Fruit fly (Drosophila melanogaster): Measurements from ENCODE around the gene phu.

Gene phu

DNA sequence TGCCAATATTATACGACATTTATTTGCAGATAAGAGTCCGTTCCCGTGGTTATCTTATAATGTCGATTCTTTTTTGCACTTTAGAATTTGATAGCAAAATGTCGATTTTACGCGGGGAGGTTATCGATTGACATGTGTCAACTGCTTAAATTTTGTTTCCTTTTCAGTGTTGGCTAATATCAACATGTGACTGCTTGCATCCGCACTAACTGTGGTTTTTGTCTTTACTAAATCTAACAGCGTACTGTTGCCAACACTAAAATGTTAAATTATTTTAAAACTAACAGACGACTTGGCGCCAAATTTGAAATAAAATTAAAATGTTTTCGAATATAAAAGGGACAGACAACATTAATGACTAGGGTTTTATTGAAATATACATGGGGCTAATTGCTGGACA is 2.1 kb downstream of the phu start (continued):
- TF ChIP-seq salm (tag; optimal IDR thresholded peaks at IDR 0.05): peak; percentile 67
- peak; percentile 3 to 16 for TF ChIP-seq Eip74EF (GFP tag; optimal IDR thresholded peaks at IDR 0.05)
- peak; percentile 27 for TF ChIP-seq gcm (GFP tag; optimal IDR thresholded peaks at IDR 0.05)
- peak; percentile 91 for TF ChIP-seq Lhr (GFP tag; optimal IDR thresholded peaks at IDR 0.05)
- peak; percentile 19 for TF ChIP-seq CG11723 (GFP tag; optimal IDR thresholded peaks at IDR 0.05)
- TF ChIP-seq Stat92E (GFP tag; optimal IDR thresholded peaks at IDR 0.05): peak in 1 of 3 experiments; percentile 92
- no peak for TF ChIP-seq Poxn (GFP tag; IDR thresholded peaks at IDR 0.05)
- no peak for TF ChIP-seq fd96Cb (tag; optimal IDR thresholded peaks at IDR 0.05)
- peak; percentile 54 for TF ChIP-seq Chrac-16 (GFP tag; optimal IDR thresholded peaks at IDR 0.05)
- TF ChIP-seq Antp (GFP tag; optimal IDR thresholded peaks at IDR 0.05): peak; percentile 83
- TF ChIP-seq kah (GFP tag; optimal IDR thresholded peaks at IDR 0.05): no peak
- TF ChIP-seq CG2875 (GFP tag; optimal IDR thresholded peaks at IDR 0.05): peak; percentile 29
- TF ChIP-seq p53 (GFP tag; optimal IDR thresholded peaks at IDR 0.05): peak; percentile 87
- no peak for TF ChIP-seq CG10959 (GFP tag; IDR thresholded peaks at IDR 0.05)
- no peak for TF ChIP-seq CG10565 (GFP tag; optimal IDR thresholded peaks at IDR 0.05)
- TF ChIP-seq exex (tag; optimal IDR thresholded peaks at IDR 0.05): peak; percentile 40
- peak; percentile 68 for TF ChIP-seq crc (GFP tag; optimal IDR thresholded peaks at IDR 0.05)
- no peak for TF ChIP-seq CG8924 (tag; optimal IDR thresholded peaks at IDR 0.05)
- peak; percentile 79 for TF ChIP-seq CoRest (tag; optimal IDR thresholded peaks at IDR 0.05)
- TF ChIP-seq lab (GFP tag; optimal IDR thresholded peaks at IDR 0.05): peak; percentile 70
- no peak for TF ChIP-seq tup (GFP tag; optimal IDR thresholded peaks at IDR 0.05)
- TF ChIP-seq Dll (GFP tag; IDR thresholded peaks at IDR 0.05; ENCODE audit: partially characterized antibody): peak; percentile 40; the same call in 3 of the 4 replicates
- peak; percentile 36 for TF ChIP-seq NC2α (GFP tag; optimal IDR thresholded peaks at IDR 0.05)
- TF ChIP-seq eyg (GFP tag; optimal IDR thresholded peaks at IDR 0.05): peak; percentile 80
- peak; percentile 79 to 84 for TF ChIP-seq Pdp1 (GFP tag; optimal IDR thresholded peaks at IDR 0.05)
- peak; percentile 24 for TF ChIP-seq CG17568 (GFP tag; optimal IDR thresholded peaks at IDR 0.05)
- TF ChIP-seq CG1832 (GFP tag; optimal IDR thresholded peaks at IDR 0.05): no peak
- peak; percentile 90 for TF ChIP-seq CG33213 (GFP tag; optimal IDR thresholded peaks at IDR 0.05)
- peak; percentile 62 for TF ChIP-seq Abd-B (GFP tag; optimal IDR thresholded peaks at IDR 0.05)
- TF ChIP-seq CG34224 (GFP tag; IDR thresholded peaks at IDR 0.05; ENCODE audit: partially characterized antibody): peak; percentile 36; the same call in 1 of the 3 replicates
- peak; percentile 57 for TF ChIP-seq NC2β (GFP tag; optimal IDR thresholded peaks at IDR 0.05)
- TF ChIP-seq Bteb2 (GFP tag; optimal IDR thresholded peaks at IDR 0.05): peak; percentile 81
- TF ChIP-seq phol (tag; optimal IDR thresholded peaks at IDR 0.05): peak; percentile 81
- no peak for TF ChIP-seq CG18476 (GFP tag; optimal IDR thresholded peaks at IDR 0.05)
- peak; percentile 51 for TF ChIP-seq emc (GFP tag; optimal IDR thresholded peaks at IDR 0.05)
- peak; percentile 80 for TF ChIP-seq stwl (tag; optimal IDR thresholded peaks at IDR 0.05)
- no peak for TF ChIP-seq CG43689 (GFP tag; IDR thresholded peaks at IDR 0.05)
- TF ChIP-seq croc (GFP tag; conservative IDR thresholded peaks at IDR 0.05): peak; percentile 30; the same call in 1 of the 3 replicates
- TF ChIP-seq CG8765 (GFP tag; IDR thresholded peaks at IDR 0.05): peak; percentile 23; the same call in 1 of the 2 replicates
- peak; percentile 80 for TF ChIP-seq CG17829 (tag; optimal IDR thresholded peaks at IDR 0.05)
- TF ChIP-seq CG8944 (GFP tag; optimal IDR thresholded peaks at IDR 0.05): peak; percentile 80
- no peak for TF ChIP-seq corto (GFP tag; optimal IDR thresholded peaks at IDR 0.05)
- peak; percentile 36 for TF ChIP-seq MBD-R2 (GFP tag; IDR thresholded peaks at IDR 0.05)
- TF ChIP-seq z (GFP tag; IDR thresholded peaks at IDR 0.05): no peak
- TF ChIP-seq gem (tag; optimal IDR thresholded peaks at IDR 0.05): peak; percentile 58
- TF ChIP-seq CG1529 (GFP tag; optimal IDR thresholded peaks at IDR 0.05): no peak
- no peak for TF ChIP-seq CG7745 (tag; optimal IDR thresholded peaks at IDR 0.05)
- TF ChIP-seq CG8359 (GFP tag; optimal IDR thresholded peaks at IDR 0.05; ENCODE audit: borderline replicate concordance): no peak
- no peak for TF ChIP-seq C15 (GFP tag; IDR thresholded peaks at IDR 0.05)
